Fruit fly (Drosophila melanogaster): ENCODE measurements around the gene CG4887.
A peak's percentile ranks its signal among the peaks of the same experiment; 100 is the strongest.

The CG4887 gene

dm6 chr2L:1207432-1207831, 34.6 kb downstream of the CG4887 start:
- no peak for TF ChIP-seq CG12768 (GFP tag; optimal IDR thresholded peaks at IDR 0.05)
- TF ChIP-seq CG7101 (tag; optimal IDR thresholded peaks at IDR 0.05): no peak
- TF ChIP-seq CG5204 (GFP tag; optimal IDR thresholded peaks at IDR 0.05): no peak
- TF ChIP-seq CG14711 (tag; optimal IDR thresholded peaks at IDR 0.05): no peak
- no peak for TF ChIP-seq Mnt (GFP tag; optimal IDR thresholded peaks at IDR 0.05)
- no peak for TF ChIP-seq tj (GFP tag; optimal IDR thresholded peaks at IDR 0.05)
- TF ChIP-seq bab1 (GFP tag; optimal IDR thresholded peaks at IDR 0.05): no peak
- TF ChIP-seq CG1620 (GFP tag; optimal IDR thresholded peaks at IDR 0.05): no peak
- no peak for TF ChIP-seq CG11617 (GFP tag; optimal IDR thresholded peaks at IDR 0.05)
- no peak for TF ChIP-seq CG7045 (GFP tag; optimal IDR thresholded peaks at IDR 0.05)
- TF ChIP-seq Crg-1 (GFP tag; optimal IDR thresholded peaks at IDR 0.05): no peak

- TF ChIP-seq tj (GFP tag; optimal IDR thresholded peaks at IDR 0.05) (no peak), ovo (GFP tag; optimal IDR thresholded peaks at IDR 0.05) (no peak), Crg-1 (GFP tag; optimal IDR thresholded peaks at IDR 0.05) (no peak), CG33017 (tag; optimal IDR thresholded peaks at IDR 0.05) (no peak), Hr96 (GFP tag; optimal IDR thresholded peaks at IDR 0.05) (no peak), pad (GFP tag; optimal IDR thresholded peaks at IDR 0.05) (no peak), Clk (GFP tag; optimal IDR thresholded peaks at IDR 0.05) (no peak), cic (GFP tag; optimal IDR thresholded peaks at IDR 0.05) (no peak), CG7045 (GFP tag; optimal IDR thresholded peaks at IDR 0.05) (no peak), toe (GFP tag; optimal IDR thresholded peaks at IDR 0.05) (no peak), cnc (optimal IDR thresholded peaks at IDR 0.05) (no peak), CG12768 (GFP tag; optimal IDR thresholded peaks at IDR 0.05) (no peak), CG7101 (tag; optimal IDR thresholded peaks at IDR 0.05) (no peak), kay (GFP tag; ENCODE audit: borderline replicate concordance) (no peak), CG11617 (GFP tag; optimal IDR thresholded peaks at IDR 0.05) (no peak), bab1 (GFP tag; optimal IDR thresholded peaks at IDR 0.05) (no peak), CG5204 (GFP tag; optimal IDR thresholded peaks at IDR 0.05) (no peak), CG1620 (GFP tag; optimal IDR thresholded peaks at IDR 0.05) (no peak), CG14711 (tag; optimal IDR thresholded peaks at IDR 0.05) (no peak), Mnt (GFP tag; optimal IDR thresholded peaks at IDR 0.05) (no peak)
Measured at dm6 chr2L:1211528-1211927, 38.7 kb downstream of the CG4887 start.

- TF ChIP-seq CG12768 (GFP tag; optimal IDR thresholded peaks at IDR 0.05) (no peak), kay (GFP tag; ENCODE audit: borderline replicate concordance) (no peak), CG5204 (GFP tag; optimal IDR thresholded peaks at IDR 0.05) (no peak), Mnt (GFP tag; optimal IDR thresholded peaks at IDR 0.05) (no peak)
Measured at dm6 chr2L:1213587-1213986, 40.8 kb downstream of the CG4887 start.

- TF ChIP-seq kay (GFP tag; ENCODE audit: borderline replicate concordance) (no peak), CG12768 (GFP tag; optimal IDR thresholded peaks at IDR 0.05) (no peak), CG5204 (GFP tag; optimal IDR thresholded peaks at IDR 0.05) (no peak), cic (GFP tag; optimal IDR thresholded peaks at IDR 0.05) (no peak), CG7101 (tag; optimal IDR thresholded peaks at IDR 0.05) (no peak), toe (GFP tag; optimal IDR thresholded peaks at IDR 0.05) (no peak), CG33017 (tag; optimal IDR thresholded peaks at IDR 0.05) (no peak), CG1620 (GFP tag; optimal IDR thresholded peaks at IDR 0.05) (no peak), cnc (optimal IDR thresholded peaks at IDR 0.05) (no peak), bab1 (GFP tag; optimal IDR thresholded peaks at IDR 0.05) (no peak), Mnt (GFP tag; optimal IDR thresholded peaks at IDR 0.05) (no peak), ovo (GFP tag; optimal IDR thresholded peaks at IDR 0.05) (no peak), CG7045 (GFP tag; optimal IDR thresholded peaks at IDR 0.05) (no peak), tj (GFP tag; optimal IDR thresholded peaks at IDR 0.05) (no peak), Crg-1 (GFP tag; optimal IDR thresholded peaks at IDR 0.05) (no peak), CG14711 (tag; optimal IDR thresholded peaks at IDR 0.05) (no peak), Hr96 (GFP tag; optimal IDR thresholded peaks at IDR 0.05) (no peak), Clk (GFP tag; optimal IDR thresholded peaks at IDR 0.05) (no peak), CG11617 (GFP tag; optimal IDR thresholded peaks at IDR 0.05) (no peak), pad (GFP tag; optimal IDR thresholded peaks at IDR 0.05) (no peak)
Measured at dm6 chr2L:1214465-1214864, 41.7 kb downstream of the CG4887 start.

dm6 chr2L:1217033-1217612, 44.3 kb downstream of the CG4887 start:
- TF ChIP-seq tj (GFP tag; optimal IDR thresholded peaks at IDR 0.05): no peak
- no peak for TF ChIP-seq cnc (optimal IDR thresholded peaks at IDR 0.05)
- no peak for TF ChIP-seq CG7045 (GFP tag; optimal IDR thresholded peaks at IDR 0.05)
- no peak for TF ChIP-seq CG11617 (GFP tag; optimal IDR thresholded peaks at IDR 0.05)
- no peak for TF ChIP-seq CG5204 (GFP tag; optimal IDR thresholded peaks at IDR 0.05)
- TF ChIP-seq CG1620 (GFP tag; optimal IDR thresholded peaks at IDR 0.05): no peak

- no peak for TF ChIP-seq CG11617 (GFP tag; optimal IDR thresholded peaks at IDR 0.05)
- no peak for TF ChIP-seq CG7045 (GFP tag; optimal IDR thresholded peaks at IDR 0.05)
- no peak for TF ChIP-seq CG7101 (tag; optimal IDR thresholded peaks at IDR 0.05)
- peak; percentile 47 for TF ChIP-seq kay (GFP tag; ENCODE audit: borderline replicate concordance)
- TF ChIP-seq Hr96 (GFP tag; optimal IDR thresholded peaks at IDR 0.05): no peak
- TF ChIP-seq cnc (optimal IDR thresholded peaks at IDR 0.05): no peak
- no peak for TF ChIP-seq tj (GFP tag; optimal IDR thresholded peaks at IDR 0.05)
- no peak for TF ChIP-seq CG1620 (GFP tag; optimal IDR thresholded peaks at IDR 0.05)
- TF ChIP-seq pad (GFP tag; optimal IDR thresholded peaks at IDR 0.05): no peak
- TF ChIP-seq CG12768 (GFP tag; optimal IDR thresholded peaks at IDR 0.05): no peak
- no peak for TF ChIP-seq Clk (GFP tag; optimal IDR thresholded peaks at IDR 0.05)
- no peak for TF ChIP-seq bab1 (GFP tag; optimal IDR thresholded peaks at IDR 0.05)
- peak; percentile 89 for TF ChIP-seq cic (GFP tag; optimal IDR thresholded peaks at IDR 0.05)
Measured at dm6 chr2L:1217892-1218473, 45.2 kb downstream of the CG4887 start.
